Fruit fly (Drosophila melanogaster) whole organism, wandering third instar larva: Measurements from ENCODE around the gene Nthl1.

Experiments
- Hr78 ChIP-seq: fragments of >200 bp; optimal IDR thresholded peaks from 2 replicates; lab custom pipeline; 2017; ENCODE audit warnings: missing biosample characterization, missing genetic modification characterization
- Sp1 ChIP-seq: fragments of 200-800 bp; sonication (Bioruptor generic); optimal IDR thresholded peaks from 3 replicates; lab custom pipeline; 2019; ENCODE audit warnings: missing biosample characterization, mild to moderate bottlenecking, missing genetic modification characterization, moderate library complexity
- dl ChIP-seq, 2 experiments: fragments of 175-275, 200-275 bp in 1 of 2; fragments of 200-275 bp in 1 of 2; sonication (Bioruptor generic); optimal IDR thresholded peaks; lab custom pipeline; 2018; ENCODE audit warnings: mild to moderate bottlenecking in 2 of 2, missing biosample characterization in 2 of 2, missing genetic modification characterization in 2 of 2, moderate library complexity in 2 of 2; ENCODE audit not compliant: partially characterized antibody in 2 of 2, insufficient read depth in 1 of 2
- foxo ChIP-seq, 2 experiments: fragments of 200-800 bp; sonication (Bioruptor generic); optimal IDR thresholded peaks; 2 replicates in 1 of 2; 3 replicates in 1 of 2; lab custom pipeline; 2016 to 2017; ENCODE audit warnings: missing biosample characterization in 2 of 2, missing genetic modification characterization in 2 of 2
- fru ChIP-seq: fragments of 200-800 bp; sonication (Bioruptor generic); optimal IDR thresholded peaks from 3 replicates; lab custom pipeline; 2016; ENCODE audit warnings: missing biosample characterization, mild to moderate bottlenecking, missing genetic modification characterization
- jim ChIP-seq: fragments of 175-275, 200-325 bp; sonication (Bioruptor generic); optimal IDR thresholded peaks from 2 replicates; lab custom pipeline; 2016; ENCODE audit warnings: missing biosample characterization, mild to moderate bottlenecking, missing genetic modification characterization
- psq ChIP-seq: fragments of 200-800 bp; sonication (Bioruptor generic); optimal IDR thresholded peaks from 3 replicates; lab custom pipeline; 2017; ENCODE audit warnings: missing biosample characterization, mild to moderate bottlenecking, missing genetic modification characterization, moderate library complexity
- tai ChIP-seq: sonication (Bioruptor generic); optimal IDR thresholded peaks from 2 replicates; lab custom pipeline; 2016; ENCODE audit warnings: missing biosample characterization, missing genetic modification characterization
- woc ChIP-seq: sonication (Bioruptor generic); optimal IDR thresholded peaks from 2 replicates; lab custom pipeline; 2016; ENCODE audit warnings: missing biosample characterization, mild to moderate bottlenecking, missing genetic modification characterization

dm6 chr2L:20918056-20918674 is 9.5 kb downstream of the Nthl1 start:
- TF ChIP-seq tai (peak; percentile 54), Sp1 (peak; percentile 72), jim (GFP tag; lab: Kevin White, UChicago) (no peak), dl (GFP tag; optimal IDR thresholded peaks at IDR 0.05; lab: Kevin White, UChicago; ENCODE audit: insufficient read depth in 1 of 2, partially characterized antibody in 2 of 2) (no peak), psq (GFP tag; lab: Kevin White, UChicago) (peak; percentile 46), foxo (GFP tag; optimal IDR thresholded peaks at IDR 0.05; lab: Kevin White, UChicago) (peak in 1 of 2 experiments; percentile 82), Hr78 (GFP tag; lab: Kevin White, UChicago) (no peak), woc (GFP tag; lab: Kevin White, UChicago) (no peak), fru (peak; percentile 80)
